Fruit fly (Drosophila melanogaster) whole organism, adult: Measurements from ENCODE around the gene CG10137.

Experiments used
- CG11617 ChIP-seq: fragments of 200-800 bp; sonication (Bioruptor generic); optimal IDR thresholded peaks from 2 replicates; lab custom pipeline; 2017; ENCODE audit warnings: mild to moderate bottlenecking, missing biosample characterization, missing genetic modification reagents, missing genetic modification characterization
- CG12768 ChIP-seq: fragments of 200-800 bp; sonication (Bioruptor generic); optimal IDR thresholded peaks from 2 replicates; lab custom pipeline; 2017; ENCODE audit warnings: missing biosample characterization, missing genetic modification characterization, mild to moderate bottlenecking, moderate library complexity, missing genetic modification reagents
- CG14711 ChIP-seq: fragments of 200-800 bp; sonication (Bioruptor generic); optimal IDR thresholded peaks from 2 replicates; lab custom pipeline; 2018; ENCODE audit warnings: missing biosample characterization, mild to moderate bottlenecking, missing genetic modification characterization, moderate library complexity
- CG1620 ChIP-seq: fragments of 200-800 bp; sonication (Bioruptor generic); optimal IDR thresholded peaks from 2 replicates; lab custom pipeline; 2016; ENCODE audit warnings: missing biosample characterization, missing genetic modification characterization
- CG33017 ChIP-seq: fragments of 200-800 bp; sonication (Bioruptor generic); optimal IDR thresholded peaks from 2 replicates; lab custom pipeline; 2018; ENCODE audit warnings: missing biosample characterization, mild to moderate bottlenecking, missing genetic modification characterization, moderate library complexity
- CG5204 ChIP-seq: fragments of 200-800 bp; sonication (Bioruptor generic); optimal IDR thresholded peaks from 2 replicates; lab custom pipeline; 2016; ENCODE audit warnings: missing biosample characterization, missing genetic modification characterization
- CG7045 ChIP-seq: fragments of 200-800 bp; sonication (Bioruptor generic); optimal IDR thresholded peaks from 2 replicates; lab custom pipeline; 2017; ENCODE audit warnings: missing biosample characterization, mild to moderate bottlenecking, missing genetic modification characterization
- CG7101 ChIP-seq: fragments of 200-800 bp; sonication (Bioruptor generic); optimal IDR thresholded peaks from 2 replicates; lab custom pipeline; 2018; ENCODE audit warnings: missing biosample characterization, mild to moderate bottlenecking, missing genetic modification characterization, moderate library complexity
- Clk ChIP-seq: fragments of 200-800 bp; sonication (Bioruptor generic); optimal IDR thresholded peaks from 2 replicates; lab custom pipeline; 2017; ENCODE audit warnings: missing biosample characterization, missing genetic modification characterization
- Crg-1 ChIP-seq: fragments of 200-800 bp; sonication (Bioruptor generic); optimal IDR thresholded peaks from 2 replicates; lab custom pipeline; 2016; ENCODE audit warnings: missing biosample characterization, missing genetic modification characterization
- Hr96 ChIP-seq: fragments of 200-800 bp; sonication (Bioruptor generic); optimal IDR thresholded peaks from 2 replicates; lab custom pipeline; 2016; ENCODE audit warnings: missing biosample characterization, missing genetic modification characterization
- Mnt ChIP-seq: fragments of 200-800 bp; sonication (Bioruptor generic); optimal IDR thresholded peaks from 2 replicates; lab custom pipeline; 2016; ENCODE audit warnings: missing biosample characterization, mild to moderate bottlenecking, missing genetic modification characterization
- bab1 ChIP-seq: fragments of 200-800 bp; sonication (Bioruptor generic); optimal IDR thresholded peaks from 3 replicates; lab custom pipeline; 2019; ENCODE audit warnings: missing biosample characterization, mild to moderate bottlenecking, missing genetic modification characterization, moderate library complexity
- cic ChIP-seq: fragments of 200-800 bp; sonication (Bioruptor generic); optimal IDR thresholded peaks from 2 replicates; lab custom pipeline; 2017; ENCODE audit warnings: missing biosample characterization, mild to moderate bottlenecking, missing genetic modification characterization, moderate library complexity
- cnc ChIP-seq, 2 experiments: fragments of >200 bp; optimal IDR thresholded peaks; 2 replicates each; lab custom pipeline; 2017
- kay ChIP-seq: fragments of 200-800 bp; sonication (Bioruptor generic); peaks from one replicate; lab custom pipeline; 2016; ENCODE audit warnings: missing biosample characterization, missing genetic modification characterization, borderline replicate concordance
- ovo ChIP-seq: fragments of 200-800 bp; sonication (Bioruptor generic); optimal IDR thresholded peaks from 2 replicates; lab custom pipeline; 2016; ENCODE audit warnings: missing biosample characterization, missing genetic modification characterization
- pad ChIP-seq: fragments of 200-800 bp; sonication (Bioruptor generic); optimal IDR thresholded peaks from 3 replicates; lab custom pipeline; 2017; ENCODE audit warnings: missing biosample characterization, missing genetic modification characterization, mild to moderate bottlenecking, moderate library complexity, missing genetic modification reagents
- tj ChIP-seq: fragments of 200-800 bp; sonication (Bioruptor generic); optimal IDR thresholded peaks from 3 replicates; lab custom pipeline; 2017; ENCODE audit warnings: missing biosample characterization, mild to moderate bottlenecking, missing genetic modification characterization, moderate library complexity
- toe ChIP-seq: fragments of 200-800 bp; sonication (Bioruptor generic); optimal IDR thresholded peaks from 2 replicates; lab custom pipeline; 2016; ENCODE audit warnings: missing biosample characterization, missing genetic modification characterization

The CG10137 gene

dm6 chr2L:19492934-19493686 lies 33.4 kb upstream of the CG10137 start, which contains the start of the genes swm and Ctu2:
TSS of gene swm (plus strand) at chr2L:19493251.
TSS of gene Ctu2 (minus strand) at chr2L:19493253.
- TF ChIP-seq CG1620 (GFP tag; lab: Kevin White, UChicago) (peak; percentile 27), bab1 (GFP tag; lab: Kevin White, UChicago) (peak; percentile 78), Crg-1 (GFP tag; lab: Kevin White, UChicago) (peak; percentile 46), CG33017 (tag; lab: Kevin White, UChicago) (peak; percentile 59), CG14711 (tag; lab: Kevin White, UChicago) (peak; percentile 81), Mnt (GFP tag; lab: Kevin White, UChicago) (peak; percentile 37), cnc (optimal IDR thresholded peaks at IDR 0.05; lab: Kevin White, UChicago) (no peak), CG12768 (GFP tag; lab: Kevin White, UChicago) (peak; percentile 74), CG11617 (GFP tag; lab: Kevin White, UChicago) (peak; percentile 73), tj (GFP tag; lab: Kevin White, UChicago) (peak; percentile 70), pad (GFP tag; lab: Kevin White, UChicago) (peak; percentile 38), kay (GFP tag; lab: Kevin White, UChicago) (no peak), CG7045 (peak; percentile 60), cic (GFP tag; lab: Kevin White, UChicago) (no peak), Hr96 (GFP tag; lab: Kevin White, UChicago) (peak; percentile 11), CG7101 (tag; lab: Kevin White, UChicago) (peak; percentile 85), Clk (peak; percentile 36), toe (GFP tag; lab: Kevin White, UChicago) (no peak), ovo (GFP tag; lab: Kevin White, UChicago) (peak; percentile 67), CG5204 (GFP tag; lab: Kevin White, UChicago) (no peak)

- TF ChIP-seq cnc (optimal IDR thresholded peaks at IDR 0.05; lab: Kevin White, UChicago) (no peak), bab1 (GFP tag; lab: Kevin White, UChicago) (peak; percentile 29)
These were observed 28.5 kb upstream of the CG10137 start, which contains the start of gene Top3alpha for dm6 chr2L:19497983-19498382. TSS of gene Top3alpha (plus strand) at chr2L:19498168.

- no peak for TF ChIP-seq CG11617 (GFP tag; lab: Kevin White, UChicago)
- TF ChIP-seq CG14711 (tag; lab: Kevin White, UChicago), result no peak
- no peak for TF ChIP-seq cnc (optimal IDR thresholded peaks at IDR 0.05; lab: Kevin White, UChicago)
- TF ChIP-seq kay (GFP tag; lab: Kevin White, UChicago), result no peak
- no peak for TF ChIP-seq CG1620 (GFP tag; lab: Kevin White, UChicago)
These were observed 20.2 kb upstream of the CG10137 start for dm6 chr2L:19506323-19506722.

- TF ChIP-seq CG12768 (GFP tag; lab: Kevin White, UChicago), result no peak
- peak; percentile 45 for TF ChIP-seq ovo (GFP tag; lab: Kevin White, UChicago)
- TF ChIP-seq CG33017 (tag; lab: Kevin White, UChicago), result peak; percentile 3
- peak; percentile 53 for TF ChIP-seq CG7101 (tag; lab: Kevin White, UChicago)
- peak; percentile 44 for TF ChIP-seq bab1 (GFP tag; lab: Kevin White, UChicago)
- TF ChIP-seq cic (GFP tag; lab: Kevin White, UChicago), result peak; percentile 37
- TF ChIP-seq CG14711 (tag; lab: Kevin White, UChicago), result peak; percentile 13
- TF ChIP-seq CG1620 (GFP tag; lab: Kevin White, UChicago), result peak; percentile 75
- TF ChIP-seq Clk, result no peak
- TF ChIP-seq toe (GFP tag; lab: Kevin White, UChicago), result peak; percentile 42
- TF ChIP-seq tj (GFP tag; lab: Kevin White, UChicago), result peak; percentile 52
- TF ChIP-seq cnc (optimal IDR thresholded peaks at IDR 0.05; lab: Kevin White, UChicago), result no peak
- TF ChIP-seq Crg-1 (GFP tag; lab: Kevin White, UChicago), result peak; percentile 74
- TF ChIP-seq Mnt (GFP tag; lab: Kevin White, UChicago), result peak; percentile 60
- peak; percentile 6 for TF ChIP-seq CG7045
- peak; percentile 10 for TF ChIP-seq CG11617 (GFP tag; lab: Kevin White, UChicago)
- TF ChIP-seq pad (GFP tag; lab: Kevin White, UChicago), result peak; percentile 70
- peak; percentile 61 for TF ChIP-seq Hr96 (GFP tag; lab: Kevin White, UChicago)
- peak; percentile 29 for TF ChIP-seq CG5204 (GFP tag; lab: Kevin White, UChicago)
- no peak for TF ChIP-seq kay (GFP tag; lab: Kevin White, UChicago)
These were observed 18.0 kb upstream of the CG10137 start, which contains the start of gene cyst for dm6 chr2L:19508361-19508918. TSS of gene cyst (minus strand) at chr2L:19508764.

- TF ChIP-seq toe (GFP tag; lab: Kevin White, UChicago), result no peak
- no peak for TF ChIP-seq CG33017 (tag; lab: Kevin White, UChicago)
- TF ChIP-seq CG11617 (GFP tag; lab: Kevin White, UChicago), result no peak
- TF ChIP-seq cic (GFP tag; lab: Kevin White, UChicago), result no peak
- TF ChIP-seq kay (GFP tag; lab: Kevin White, UChicago), result no peak
- no peak for TF ChIP-seq ovo (GFP tag; lab: Kevin White, UChicago)
- TF ChIP-seq CG14711 (tag; lab: Kevin White, UChicago), result no peak
- TF ChIP-seq CG12768 (GFP tag; lab: Kevin White, UChicago), result no peak
- no peak for TF ChIP-seq Mnt (GFP tag; lab: Kevin White, UChicago)
- TF ChIP-seq CG1620 (GFP tag; lab: Kevin White, UChicago), result no peak
- TF ChIP-seq CG5204 (GFP tag; lab: Kevin White, UChicago), result no peak
- TF ChIP-seq CG7101 (tag; lab: Kevin White, UChicago), result no peak
- TF ChIP-seq tj (GFP tag; lab: Kevin White, UChicago), result no peak
- TF ChIP-seq bab1 (GFP tag; lab: Kevin White, UChicago), result no peak
- no peak for TF ChIP-seq Hr96 (GFP tag; lab: Kevin White, UChicago)
These were observed 14.3 kb upstream of the CG10137 start for dm6 chr2L:19512184-19512583.
